Fruit fly (Drosophila melanogaster) whole organism, embryonic: ENCODE measurements around the gene Ttc26.

ENCODE experiments used
- B-H1 ChIP-seq: fragments of 200-800 bp; sonication (Bioruptor generic); IDR thresholded peaks from 3 replicates; pipeline ENCODE4 v1.3.6; 2022; ENCODE audit warnings: missing biosample characterization, missing genetic modification characterization
- Bgb ChIP-seq: fragments of 200-800 bp; sonication (Bioruptor generic); IDR thresholded peaks from 2 replicates; pipeline ENCODE4 v1.3.6; 2022; ENCODE audit warnings: missing biosample characterization, missing genetic modification characterization; ENCODE audit not compliant: partially characterized antibody
- CG13287 ChIP-seq: fragments of 200-800 bp; sonication (Bioruptor generic); IDR thresholded peaks from 2 replicates; pipeline ENCODE4 v1.3.6; 2022; ENCODE audit warnings: missing biosample characterization, missing genetic modification characterization; ENCODE audit not compliant: partially characterized antibody
- CG15696 ChIP-seq: fragments of 200-800 bp; sonication (Bioruptor generic); optimal IDR thresholded peaks from 2 replicates; lab custom pipeline; 2019; ENCODE audit warnings: missing biosample characterization, mild to moderate bottlenecking, missing genetic modification characterization, moderate library complexity
- CG16863 ChIP-seq: fragments of 200-800 bp; sonication (Bioruptor generic); optimal IDR thresholded peaks from 3 replicates; lab custom pipeline; 2016; ENCODE audit warnings: missing biosample characterization, missing genetic modification characterization
- CG17802 ChIP-seq: fragments of 200-800 bp; sonication (Bioruptor generic); optimal IDR thresholded peaks from 2 replicates; lab custom pipeline; 2018; ENCODE audit warnings: missing biosample characterization, mild to moderate bottlenecking, missing genetic modification characterization, moderate library complexity
- CG2678 ChIP-seq: fragments of 200-800 bp; sonication (Bioruptor generic); optimal IDR thresholded peaks from 3 replicates; lab custom pipeline; 2019; ENCODE audit warnings: missing biosample characterization, mild to moderate bottlenecking, missing genetic modification characterization, moderate library complexity
- CG2875 ChIP-seq: fragments of 200-800 bp; sonication (Bioruptor generic); optimal IDR thresholded peaks from 2 replicates; lab custom pipeline; 2017; ENCODE audit warnings: missing biosample characterization, mild to moderate bottlenecking, missing genetic modification characterization, missing genetic modification reagents
- CG31224 ChIP-seq: fragments of 200-800 bp; sonication (Bioruptor generic); IDR thresholded peaks from 2 replicates; pipeline ENCODE4 v1.3.6; 2022; ENCODE audit warnings: missing biosample characterization, missing genetic modification characterization
- CG31365 ChIP-seq: fragments of 200-800 bp; sonication (Bioruptor generic); optimal IDR thresholded peaks from 2 replicates; lab custom pipeline; 2018; ENCODE audit warnings: missing biosample characterization, mild to moderate bottlenecking, missing genetic modification characterization
- CG3995 ChIP-seq: fragments of 200-800 bp; sonication (Bioruptor generic); optimal IDR thresholded peaks from 3 replicates; lab custom pipeline; 2016; ENCODE audit warnings: missing biosample characterization, missing genetic modification characterization
- CG4854 ChIP-seq: fragments of 200-800 bp; sonication (Bioruptor generic); optimal IDR thresholded peaks from 2 replicates; lab custom pipeline; 2016; ENCODE audit warnings: missing biosample characterization, missing genetic modification characterization, inconsistent platforms
- CG6765 ChIP-seq: fragments of 200-800 bp; sonication (Bioruptor generic); optimal IDR thresholded peaks from 3 replicates; lab custom pipeline; 2017; ENCODE audit warnings: missing biosample characterization, mild to moderate bottlenecking, missing genetic modification characterization
- CG7786 ChIP-seq: fragments of 200-800 bp; sonication (Bioruptor generic); optimal IDR thresholded peaks from 2 replicates; lab custom pipeline; 2016; ENCODE audit warnings: missing biosample characterization, missing genetic modification characterization
- CG7987 ChIP-seq: fragments of 200-800 bp; sonication (Bioruptor generic); optimal IDR thresholded peaks from 2 replicates; lab custom pipeline; 2018; ENCODE audit warnings: missing biosample characterization, mild to moderate bottlenecking, missing genetic modification characterization, moderate library complexity
- CG8290 ChIP-seq, 3 experiments: fragments of 200-800 bp; sonication (Bioruptor generic); optimal IDR thresholded peaks; 2 replicates each; lab custom pipeline; 2016 to 2019; ENCODE audit warnings: missing biosample characterization in 3 of 3, missing genetic modification characterization in 3 of 3, mild to moderate bottlenecking in 2 of 3, moderate library complexity in 1 of 3
- CG9817 ChIP-seq: fragments of 200-800 bp; sonication (Bioruptor generic); optimal IDR thresholded peaks from 2 replicates; lab custom pipeline; 2018; ENCODE audit warnings: missing biosample characterization, mild to moderate bottlenecking, missing genetic modification characterization, moderate library complexity
- Camta ChIP-seq: fragments of 200-800 bp; sonication (Bioruptor generic); optimal IDR thresholded peaks from 2 replicates; lab custom pipeline; 2016; ENCODE audit warnings: missing biosample characterization, missing genetic modification characterization
- Chrac-16 ChIP-seq: fragments of 200-800 bp; sonication (Bioruptor generic); optimal IDR thresholded peaks from 3 replicates; lab custom pipeline; 2016; ENCODE audit warnings: missing biosample characterization, missing genetic modification characterization
- Dek ChIP-seq: fragments of 200-800 bp; sonication (Bioruptor generic); optimal IDR thresholded peaks from 3 replicates; lab custom pipeline; 2019; ENCODE audit warnings: missing biosample characterization, mild to moderate bottlenecking, missing genetic modification characterization, moderate library complexity
- Doc2 ChIP-seq: fragments of 200-800 bp; sonication (Bioruptor generic); IDR thresholded peaks from 2 replicates; pipeline ENCODE4 v1.3.6; 2022; ENCODE audit warnings: missing biosample characterization, missing genetic modification characterization
- Doc3 ChIP-seq: fragments of 200-800 bp; sonication (Bioruptor generic); IDR thresholded peaks from 3 replicates; pipeline ENCODE4 v1.3.6; 2022; ENCODE audit warnings: missing biosample characterization, missing genetic modification characterization; ENCODE audit not compliant: partially characterized antibody
- Eip74EF ChIP-seq, 2 experiments: fragments of 200-800 bp in 1 of 2; fragments of >200 bp in 1 of 2; sonication (Bioruptor generic) in 1 of 2; optimal IDR thresholded peaks; 2 replicates each; lab custom pipeline; 2017 to 2019; ENCODE audit warnings: missing biosample characterization in 2 of 2, missing genetic modification characterization in 2 of 2, mild to moderate bottlenecking in 1 of 2, moderate library complexity in 1 of 2
- Myb ChIP-seq: fragments of 200-800 bp; sonication (Bioruptor generic); optimal IDR thresholded peaks from 2 replicates; lab custom pipeline; 2016; ENCODE audit warnings: missing biosample characterization, missing genetic modification characterization
- Nf-YA ChIP-seq: fragments of 200-800 bp; sonication (Bioruptor generic); IDR thresholded peaks from 2 replicates; pipeline ENCODE4 v1.3.6; 2022; ENCODE audit warnings: missing biosample characterization, missing genetic modification characterization
- Xbp1 ChIP-seq: fragments of 200-800 bp; sonication (Bioruptor generic); optimal IDR thresholded peaks from 3 replicates; lab custom pipeline; 2016; ENCODE audit warnings: missing biosample characterization, mild to moderate bottlenecking, missing genetic modification characterization
- amos ChIP-seq: fragments of 200-800 bp; sonication (Bioruptor generic); IDR thresholded peaks from 2 replicates; pipeline ENCODE4 v1.3.6; 2022; ENCODE audit warnings: missing biosample characterization, missing genetic modification characterization; ENCODE audit not compliant: partially characterized antibody
- aop ChIP-seq: fragments of 200-800 bp; sonication (Bioruptor generic); IDR thresholded peaks from 2 replicates; pipeline ENCODE4 v1.3.6; 2022; ENCODE audit warnings: missing biosample characterization, missing genetic modification characterization
- ap ChIP-seq: fragments of 200-800 bp; sonication (Bioruptor generic); IDR thresholded peaks from 2 replicates; pipeline ENCODE4 v1.3.6; 2022; ENCODE audit warnings: missing biosample characterization, missing genetic modification characterization
- bab2 ChIP-seq: fragments of 200-800 bp; sonication (Bioruptor generic); optimal IDR thresholded peaks from 2 replicates; lab custom pipeline; 2016; ENCODE audit warnings: missing biosample characterization, missing genetic modification characterization
- bbx ChIP-seq: fragments of 200-800 bp; sonication (Bioruptor generic); IDR thresholded peaks from 2 replicates; pipeline ENCODE4 v1.3.6; 2022; ENCODE audit warnings: missing biosample characterization, missing genetic modification characterization; ENCODE audit not compliant: partially characterized antibody
- cg ChIP-seq: fragments of 200-800 bp; sonication (Bioruptor generic); optimal IDR thresholded peaks from 3 replicates; lab custom pipeline; 2019; ENCODE audit warnings: missing biosample characterization, mild to moderate bottlenecking, missing genetic modification characterization, moderate library complexity
- danr ChIP-seq: fragments of 200-800 bp; sonication (Bioruptor generic); IDR thresholded peaks from 2 replicates; pipeline ENCODE4 v1.3.6; 2022; ENCODE audit warnings: missing biosample characterization, missing genetic modification characterization
- dati ChIP-seq: fragments of 200-800 bp; sonication (Bioruptor generic); IDR thresholded peaks from 2 replicates; pipeline ENCODE4 v1.3.6; 2022; ENCODE audit warnings: missing biosample characterization, missing genetic modification characterization
- dysf ChIP-seq: fragments of 200-800 bp; sonication (Bioruptor generic); IDR thresholded peaks from 3 replicates; pipeline ENCODE4 v1.3.6; 2022; ENCODE audit warnings: missing biosample characterization, missing genetic modification characterization
- emc ChIP-seq: fragments of 200-800 bp; sonication (Bioruptor generic); optimal IDR thresholded peaks from 2 replicates; lab custom pipeline; 2016; ENCODE audit warnings: missing biosample characterization, missing genetic modification characterization
- ewg ChIP-seq: fragments of 200-800 bp; sonication (Bioruptor generic); optimal IDR thresholded peaks from 3 replicates; lab custom pipeline; 2017; ENCODE audit warnings: mild to moderate bottlenecking, missing biosample characterization, missing genetic modification reagents, missing genetic modification characterization
- fd3F ChIP-seq: fragments of 200-800 bp; sonication (Bioruptor generic); optimal IDR thresholded peaks from 2 replicates; lab custom pipeline; 2018; ENCODE audit warnings: missing biosample characterization, mild to moderate bottlenecking, missing genetic modification characterization, moderate library complexity
- gem ChIP-seq: fragments of 200-800 bp; sonication (Bioruptor generic); optimal IDR thresholded peaks from 2 replicates; lab custom pipeline; 2019; ENCODE audit warnings: missing biosample characterization, mild to moderate bottlenecking, missing genetic modification characterization, moderate library complexity
- jing ChIP-seq: fragments of 200-800 bp; sonication (Bioruptor generic); optimal IDR thresholded peaks from 2 replicates; lab custom pipeline; 2018; ENCODE audit warnings: missing biosample characterization, mild to moderate bottlenecking, missing genetic modification characterization
- lab ChIP-seq: fragments of 200-800 bp; sonication (Bioruptor generic); optimal IDR thresholded peaks from 3 replicates; lab custom pipeline; 2017; ENCODE audit warnings: missing biosample characterization, missing genetic modification characterization, mild to moderate bottlenecking, moderate library complexity, missing genetic modification reagents
- mam ChIP-seq: fragments of 200-800 bp; sonication (Bioruptor generic); optimal IDR thresholded peaks from 3 replicates; lab custom pipeline; 2016; ENCODE audit warnings: missing biosample characterization, missing genetic modification characterization
- odd ChIP-seq: fragments of 200-800 bp; sonication (Bioruptor generic); optimal IDR thresholded peaks from 2 replicates; lab custom pipeline; 2017; ENCODE audit warnings: missing biosample characterization, mild to moderate bottlenecking, missing genetic modification characterization
- pan ChIP-seq, 4 experiments: fragments of >200 bp in 3 of 4; fragments of 200-800 bp in 1 of 4; sonication (Bioruptor generic) in 1 of 4; optimal IDR thresholded peaks in 3 of 4; IDR thresholded peaks in 1 of 4; 2 replicates each; pipeline versions ENCODE4 v1.3.6 to Lab custom; 2017 to 2022; ENCODE audit warnings: missing biosample characterization in 2 of 4, missing genetic modification characterization in 2 of 4, mixed read lengths in 1 of 4
- pfk ChIP-seq: fragments of 200-800 bp; sonication (Bioruptor generic); optimal IDR thresholded peaks from 2 replicates; lab custom pipeline; 2018; ENCODE audit warnings: missing biosample characterization, mild to moderate bottlenecking, missing genetic modification characterization, moderate library complexity
- pita ChIP-seq: fragments of 200-800 bp; sonication (Bioruptor generic); optimal IDR thresholded peaks from 2 replicates; lab custom pipeline; 2017; ENCODE audit warnings: missing biosample characterization, mild to moderate bottlenecking, missing genetic modification characterization
- salm ChIP-seq: fragments of 200-800 bp; sonication (Bioruptor generic); optimal IDR thresholded peaks from 2 replicates; lab custom pipeline; 2018; ENCODE audit warnings: missing biosample characterization, mild to moderate bottlenecking, missing genetic modification characterization
- stwl ChIP-seq: fragments of 200-800 bp; sonication (Bioruptor generic); optimal IDR thresholded peaks from 3 replicates; lab custom pipeline; 2018; ENCODE audit warnings: missing biosample characterization, mild to moderate bottlenecking, missing genetic modification characterization, moderate library complexity
- tgo ChIP-seq: fragments of 200-800 bp; sonication (Bioruptor generic); IDR thresholded peaks from 3 replicates; pipeline ENCODE4 v1.3.6; 2022; ENCODE audit warnings: missing biosample characterization, missing genetic modification characterization

The Ttc26 gene

DNA sequence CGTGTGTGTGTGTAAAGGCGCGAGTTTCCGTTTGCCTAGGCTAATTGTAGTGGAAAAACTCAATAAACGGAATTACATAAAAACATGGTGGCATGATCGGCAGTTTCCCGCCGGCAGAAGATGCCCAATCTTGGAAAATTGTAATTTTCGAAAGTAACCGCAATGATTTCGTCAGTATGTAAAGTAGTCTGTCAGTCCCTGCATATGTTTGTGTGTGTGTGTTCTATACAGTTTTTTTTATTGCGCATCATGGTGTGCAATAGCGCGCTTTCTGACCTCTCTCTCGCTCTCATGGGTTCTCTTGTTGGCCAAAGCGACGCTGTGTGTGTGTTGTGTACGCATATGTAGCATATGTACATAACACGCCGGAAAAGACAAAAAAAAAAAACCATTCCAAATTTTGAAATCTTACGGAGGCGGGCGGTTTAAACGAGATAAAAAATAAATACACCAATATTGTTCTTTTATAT lies 20.1 kb downstream of the Ttc26 start (continued):
- TF ChIP-seq CG13287 (GFP tag; lab: Robert Waterston, UW), result no peak
- TF ChIP-seq CG15696 (tag; lab: Kevin White, UChicago), result peak; percentile 6
- no peak for TF ChIP-seq CG8290 (GFP tag; optimal IDR thresholded peaks at IDR 0.05; lab: Kevin White, UChicago)
- no peak for TF ChIP-seq CG8290 (tag; optimal IDR thresholded peaks at IDR 0.05; lab: Kevin White, UChicago)
- TF ChIP-seq lab, result peak; percentile 69
- TF ChIP-seq CG4854 (GFP tag; lab: Kevin White, UChicago), result no peak
- peak; percentile 37 for TF ChIP-seq Dek (tag; lab: Kevin White, UChicago)
- no peak for TF ChIP-seq Bgb (GFP tag; lab: Robert Waterston, UW)
- no peak for TF ChIP-seq aop (GFP tag; lab: Robert Waterston, UW)
- TF ChIP-seq Doc3 (GFP tag; lab: Robert Waterston, UW), result no peak
- TF ChIP-seq amos (GFP tag; lab: Robert Waterston, UW), result no peak
- no peak for TF ChIP-seq danr (GFP tag; lab: Robert Waterston, UW)
- no peak for TF ChIP-seq mam
- TF ChIP-seq dysf, result peak; percentile 28; the same call in 1 of the 3 replicates
- TF ChIP-seq CG31365 (tag; lab: Kevin White, UChicago), result no peak
- no peak for TF ChIP-seq stwl
- peak; percentile 41 for TF ChIP-seq gem (tag; lab: Kevin White, UChicago)
- no peak for TF ChIP-seq bbx (GFP tag; lab: Robert Waterston, UW)
- peak; percentile 53 for TF ChIP-seq ewg
- no peak for TF ChIP-seq Doc2
- TF ChIP-seq salm (tag; lab: Kevin White, UChicago), result no peak
- no peak for TF ChIP-seq Myb (GFP tag; lab: Kevin White, UChicago)
- TF ChIP-seq pita (GFP tag; lab: Kevin White, UChicago), result no peak
- TF ChIP-seq pfk (GFP tag; lab: Kevin White, UChicago), result peak; percentile 55
- TF ChIP-seq odd (GFP tag; lab: Kevin White, UChicago), result no peak
- no peak for TF ChIP-seq tgo
- TF ChIP-seq Chrac-16 (GFP tag; lab: Kevin White, UChicago), result no peak
- peak; percentile 12 for TF ChIP-seq emc (GFP tag; lab: Kevin White, UChicago)
- TF ChIP-seq CG17802 (tag; lab: Kevin White, UChicago), result no peak
- no peak for TF ChIP-seq Nf-YA (GFP tag; lab: Robert Waterston, UW)
- no peak for TF ChIP-seq Camta
- no peak for TF ChIP-seq Xbp1 (GFP tag; lab: Kevin White, UChicago)
- peak; percentile 30 for TF ChIP-seq CG9817 (tag; lab: Kevin White, UChicago)
- TF ChIP-seq Eip74EF (GFP tag; optimal IDR thresholded peaks at IDR 0.05; lab: Kevin White, UChicago), result peak in 1 of 2 experiments; percentile 92
- no peak for TF ChIP-seq bab2 (GFP tag; lab: Kevin White, UChicago)
- TF ChIP-seq CG7987 (GFP tag; lab: Kevin White, UChicago), result peak; percentile 61
- TF ChIP-seq B-H1 (GFP tag; lab: Robert Waterston, UW), result peak; percentile 26; the same call in 1 of the 3 replicates
- peak; percentile 51 for TF ChIP-seq CG16863 (GFP tag; lab: Kevin White, UChicago)
- no peak for TF ChIP-seq CG3995
- no peak for TF ChIP-seq dati (GFP tag; lab: Robert Waterston, UW)
- no peak for TF ChIP-seq ap (GFP tag; lab: Robert Waterston, UW)
- TF ChIP-seq jing, result no peak
- no peak for TF ChIP-seq CG6765
- TF ChIP-seq CG31224 (GFP tag; lab: Robert Waterston, UW), result no peak
- TF ChIP-seq fd3F (GFP tag; lab: Kevin White, UChicago), result peak; percentile 13
- no peak for TF ChIP-seq CG2875
- TF ChIP-seq CG2678 (tag; lab: Kevin White, UChicago), result no peak
- peak; percentile 99 for TF ChIP-seq cg (GFP tag; lab: Kevin White, UChicago)
- no peak for TF ChIP-seq CG7786 (GFP tag; lab: Kevin White, UChicago)
- no peak for TF ChIP-seq pan (optimal IDR thresholded peaks at IDR 0.05; lab: Kevin White, UChicago)
- no peak for TF ChIP-seq pan (GFP tag; optimal IDR thresholded peaks at IDR 0.05 in 1 of 2, IDR thresholded peaks at IDR 0.05 in 1 of 2)
